Fruit fly (Drosophila melanogaster) whole organism, adult: ENCODE measurements around the gene CG32219.

ENCODE experiments used
- CG11617 ChIP-seq: fragments of 200-800 bp; sonication (Bioruptor generic); optimal IDR thresholded peaks from 2 replicates; lab custom pipeline; 2017; ENCODE audit warnings: mild to moderate bottlenecking, missing biosample characterization, missing genetic modification reagents, missing genetic modification characterization
- CG12768 ChIP-seq: fragments of 200-800 bp; sonication (Bioruptor generic); optimal IDR thresholded peaks from 2 replicates; lab custom pipeline; 2017; ENCODE audit warnings: missing biosample characterization, missing genetic modification characterization, mild to moderate bottlenecking, moderate library complexity, missing genetic modification reagents
- CG14711 ChIP-seq: fragments of 200-800 bp; sonication (Bioruptor generic); optimal IDR thresholded peaks from 2 replicates; lab custom pipeline; 2018; ENCODE audit warnings: missing biosample characterization, mild to moderate bottlenecking, missing genetic modification characterization, moderate library complexity
- CG1620 ChIP-seq: fragments of 200-800 bp; sonication (Bioruptor generic); optimal IDR thresholded peaks from 2 replicates; lab custom pipeline; 2016; ENCODE audit warnings: missing biosample characterization, missing genetic modification characterization
- CG33017 ChIP-seq: fragments of 200-800 bp; sonication (Bioruptor generic); optimal IDR thresholded peaks from 2 replicates; lab custom pipeline; 2018; ENCODE audit warnings: missing biosample characterization, mild to moderate bottlenecking, missing genetic modification characterization, moderate library complexity
- CG5204 ChIP-seq: fragments of 200-800 bp; sonication (Bioruptor generic); optimal IDR thresholded peaks from 2 replicates; lab custom pipeline; 2016; ENCODE audit warnings: missing biosample characterization, missing genetic modification characterization
- CG7045 ChIP-seq: fragments of 200-800 bp; sonication (Bioruptor generic); optimal IDR thresholded peaks from 2 replicates; lab custom pipeline; 2017; ENCODE audit warnings: missing biosample characterization, mild to moderate bottlenecking, missing genetic modification characterization
- CG7101 ChIP-seq: fragments of 200-800 bp; sonication (Bioruptor generic); optimal IDR thresholded peaks from 2 replicates; lab custom pipeline; 2018; ENCODE audit warnings: missing biosample characterization, mild to moderate bottlenecking, missing genetic modification characterization, moderate library complexity
- Clk ChIP-seq: fragments of 200-800 bp; sonication (Bioruptor generic); optimal IDR thresholded peaks from 2 replicates; lab custom pipeline; 2017; ENCODE audit warnings: missing biosample characterization, missing genetic modification characterization
- Crg-1 ChIP-seq: fragments of 200-800 bp; sonication (Bioruptor generic); optimal IDR thresholded peaks from 2 replicates; lab custom pipeline; 2016; ENCODE audit warnings: missing biosample characterization, missing genetic modification characterization
- Mnt ChIP-seq: fragments of 200-800 bp; sonication (Bioruptor generic); optimal IDR thresholded peaks from 2 replicates; lab custom pipeline; 2016; ENCODE audit warnings: missing biosample characterization, mild to moderate bottlenecking, missing genetic modification characterization
- bab1 ChIP-seq: fragments of 200-800 bp; sonication (Bioruptor generic); optimal IDR thresholded peaks from 3 replicates; lab custom pipeline; 2019; ENCODE audit warnings: missing biosample characterization, mild to moderate bottlenecking, missing genetic modification characterization, moderate library complexity
- cic ChIP-seq: fragments of 200-800 bp; sonication (Bioruptor generic); optimal IDR thresholded peaks from 2 replicates; lab custom pipeline; 2017; ENCODE audit warnings: missing biosample characterization, mild to moderate bottlenecking, missing genetic modification characterization, moderate library complexity
- cnc ChIP-seq, 2 experiments: fragments of >200 bp; optimal IDR thresholded peaks; 2 replicates each; lab custom pipeline; 2017
- ovo ChIP-seq: fragments of 200-800 bp; sonication (Bioruptor generic); optimal IDR thresholded peaks from 2 replicates; lab custom pipeline; 2016; ENCODE audit warnings: missing biosample characterization, missing genetic modification characterization
- pad ChIP-seq: fragments of 200-800 bp; sonication (Bioruptor generic); optimal IDR thresholded peaks from 3 replicates; lab custom pipeline; 2017; ENCODE audit warnings: missing biosample characterization, missing genetic modification characterization, mild to moderate bottlenecking, moderate library complexity, missing genetic modification reagents
- tj ChIP-seq: fragments of 200-800 bp; sonication (Bioruptor generic); optimal IDR thresholded peaks from 3 replicates; lab custom pipeline; 2017; ENCODE audit warnings: missing biosample characterization, mild to moderate bottlenecking, missing genetic modification characterization, moderate library complexity

Gene CG32219

DNA sequence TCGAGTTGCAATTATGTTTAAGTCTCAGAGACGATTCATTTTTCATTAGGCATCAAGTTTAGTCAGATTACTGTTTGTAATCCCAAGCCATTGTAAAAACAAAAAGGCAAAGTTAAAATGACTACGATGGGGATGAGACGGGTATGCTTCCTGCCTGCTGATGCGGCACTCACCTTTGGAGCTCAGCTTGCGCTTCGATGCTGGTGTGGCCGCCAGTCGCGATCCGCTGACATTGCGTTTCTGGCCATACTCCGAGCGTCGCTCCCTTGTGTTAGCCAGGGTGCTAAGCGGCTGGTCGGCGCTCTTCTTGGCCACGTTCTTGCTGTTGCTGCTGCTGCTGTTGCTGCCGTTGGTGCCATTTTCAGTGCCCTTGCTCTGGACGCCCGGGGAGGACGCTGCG, 31.0 kb downstream of the CG32219 start:
- no peak for TF ChIP-seq CG7101 (tag; lab: Kevin White, UChicago)
- peak; percentile 91 for TF ChIP-seq tj (GFP tag; lab: Kevin White, UChicago)
- TF ChIP-seq CG7045 (GFP tag; lab: Kevin White, UChicago), result no peak
- TF ChIP-seq Crg-1 (GFP tag; lab: Kevin White, UChicago), result no peak
- no peak for TF ChIP-seq bab1 (GFP tag; lab: Kevin White, UChicago)
- TF ChIP-seq CG14711, result no peak

dm6 chr3L:19914833-19915232, 36.1 kb downstream of the CG32219 start, which contains the start of gene Rpn1:
Gene Rpn1, plus strand, starts transcription at chr3L:19915051.
- TF ChIP-seq CG1620 (GFP tag; lab: Kevin White, UChicago) (peak; percentile 63), CG14711 (peak; percentile 12), cnc (optimal IDR thresholded peaks at IDR 0.05; lab: Kevin White, UChicago) (peak in 1 of 2 experiments; percentile 70), CG5204 (GFP tag; lab: Kevin White, UChicago) (no peak), Mnt (GFP tag; lab: Kevin White, UChicago) (peak; percentile 64), CG11617 (GFP tag; lab: Kevin White, UChicago) (no peak), bab1 (GFP tag; lab: Kevin White, UChicago) (peak; percentile 55), ovo (GFP tag; lab: Kevin White, UChicago) (peak; percentile 33)

DNA sequence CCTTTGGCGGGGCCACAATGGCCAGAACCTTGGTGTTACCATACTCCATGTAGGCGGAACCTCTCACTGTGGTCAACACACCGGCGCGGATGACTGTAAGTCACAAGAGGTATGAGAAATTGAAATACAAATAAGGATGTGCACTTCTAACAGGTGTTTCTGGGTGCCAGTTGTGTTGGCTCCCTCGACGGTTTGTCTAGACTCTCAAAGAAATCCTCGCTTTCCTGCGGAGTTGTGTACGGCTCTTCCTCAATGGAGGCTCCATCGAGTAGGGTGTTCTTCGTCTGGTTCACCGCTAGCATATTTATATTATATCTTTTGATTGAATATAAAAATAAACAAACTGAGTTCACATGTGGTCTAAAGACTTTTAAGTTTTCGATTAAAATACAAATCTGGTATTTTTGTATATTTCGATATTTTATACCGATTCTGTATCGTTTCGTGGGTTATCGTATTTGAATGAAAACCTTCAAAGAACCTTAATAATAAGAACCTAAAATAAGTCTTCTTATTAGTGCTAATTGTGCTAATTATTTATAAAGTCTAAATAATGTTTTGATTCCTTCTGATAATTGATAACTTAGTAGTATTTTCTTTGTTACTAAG, 37.5 kb downstream of the CG32219 start, which contains the start of gene Mtr3:
Gene Mtr3 (minus strand): TSS at position 388 of the 609 bp plus-strand sequence.
- TF ChIP-seq pad (GFP tag; lab: Kevin White, UChicago) (no peak), bab1 (GFP tag; lab: Kevin White, UChicago) (peak; percentile 18)

dm6 chr3L:19910054-19910414, 40.9 kb downstream of the CG32219 start, which contains the start of the genes Mi-2 and Prp3:
Gene Mi-2, minus strand, starts transcription at chr3L:19910215.
Gene Prp3, plus strand, starts transcription at chr3L:19910300.
- TF ChIP-seq CG14711 (peak; percentile 81), Mnt (GFP tag; lab: Kevin White, UChicago) (peak; percentile 58), cnc (optimal IDR thresholded peaks at IDR 0.05; lab: Kevin White, UChicago) (no peak), bab1 (GFP tag; lab: Kevin White, UChicago) (peak; percentile 51), pad (GFP tag; lab: Kevin White, UChicago) (peak; percentile 47), CG11617 (GFP tag; lab: Kevin White, UChicago) (peak; percentile 62), CG7101 (tag; lab: Kevin White, UChicago) (peak; percentile 51), CG12768 (GFP tag; lab: Kevin White, UChicago) (no peak), cic (GFP tag; lab: Kevin White, UChicago) (peak; percentile 47), tj (GFP tag; lab: Kevin White, UChicago) (no peak), Clk (GFP tag; lab: Kevin White, UChicago) (no peak), Crg-1 (GFP tag; lab: Kevin White, UChicago) (no peak)

- TF ChIP-seq bab1 (GFP tag; lab: Kevin White, UChicago), result peak; percentile 19
- TF ChIP-seq CG14711, result peak; percentile 48
- peak; percentile 43 for TF ChIP-seq CG33017 (tag; lab: Kevin White, UChicago)
- TF ChIP-seq pad (GFP tag; lab: Kevin White, UChicago), result peak; percentile 55
- TF ChIP-seq CG12768 (GFP tag; lab: Kevin White, UChicago), result no peak
- peak; percentile 47 for TF ChIP-seq CG11617 (GFP tag; lab: Kevin White, UChicago)
- TF ChIP-seq CG7101 (tag; lab: Kevin White, UChicago), result peak; percentile 43
- peak; percentile 29 for TF ChIP-seq Mnt (GFP tag; lab: Kevin White, UChicago)
- TF ChIP-seq CG1620 (GFP tag; lab: Kevin White, UChicago), result peak; percentile 47
- TF ChIP-seq Crg-1 (GFP tag; lab: Kevin White, UChicago), result no peak
Observed at dm6 chr3L:19909234-19910053, 41.5 kb downstream of the CG32219 start.

DNA sequence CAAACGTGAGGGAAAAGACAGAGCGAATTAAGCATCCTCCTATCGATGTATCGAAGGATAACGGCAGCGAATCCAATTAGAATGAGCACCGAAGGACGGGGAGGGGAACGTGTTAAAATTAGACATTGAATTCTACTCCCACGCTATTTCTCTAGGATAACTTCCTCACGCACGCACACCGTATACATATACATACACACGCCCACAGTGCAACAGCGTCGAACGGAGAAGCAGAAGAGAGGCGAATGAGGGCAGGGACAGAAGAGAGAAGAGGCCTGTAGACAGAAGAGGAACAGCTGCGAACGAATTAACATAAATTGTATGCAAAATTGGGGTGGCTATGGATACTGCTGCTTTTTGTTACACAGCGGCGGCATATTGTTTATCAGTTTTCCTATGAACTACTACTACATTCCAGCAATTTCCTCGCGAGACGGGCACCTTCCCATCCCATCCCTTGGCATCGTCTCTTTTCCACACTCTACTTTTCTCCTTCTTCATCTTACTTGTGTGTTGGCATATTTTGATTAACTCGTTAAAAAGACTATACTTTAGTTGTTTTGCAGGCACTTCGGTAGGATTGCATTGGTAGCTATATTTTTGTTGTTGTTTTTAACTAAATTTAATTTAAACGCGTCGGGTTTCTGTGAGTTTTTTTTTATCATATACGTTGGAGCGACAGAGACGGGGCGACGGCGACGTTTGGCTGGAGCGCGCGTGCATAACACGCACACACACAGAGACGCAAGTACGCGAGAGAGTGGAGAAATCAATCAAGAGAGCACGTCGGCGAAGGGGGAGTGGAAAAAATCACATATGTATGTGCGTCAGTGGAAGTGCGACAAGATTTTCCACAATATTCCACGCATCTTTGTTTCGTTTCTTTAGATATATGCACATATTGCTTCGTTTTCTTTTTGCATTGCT, 42.5 kb downstream of the CG32219 start:
- TF ChIP-seq tj (GFP tag; lab: Kevin White, UChicago), result peak; percentile 60
- TF ChIP-seq Clk (GFP tag; lab: Kevin White, UChicago), result peak; percentile 7
- TF ChIP-seq CG12768 (GFP tag; lab: Kevin White, UChicago), result peak; percentile 9
- TF ChIP-seq Mnt (GFP tag; lab: Kevin White, UChicago), result peak; percentile 65
- TF ChIP-seq CG5204 (GFP tag; lab: Kevin White, UChicago), result no peak
- TF ChIP-seq cic (GFP tag; lab: Kevin White, UChicago), result peak; percentile 71
- TF ChIP-seq CG33017 (tag; lab: Kevin White, UChicago), result peak; percentile 30
- no peak for TF ChIP-seq Crg-1 (GFP tag; lab: Kevin White, UChicago)
- TF ChIP-seq CG1620 (GFP tag; lab: Kevin White, UChicago), result no peak
- TF ChIP-seq cnc (optimal IDR thresholded peaks at IDR 0.05; lab: Kevin White, UChicago), result no peak
